Worm (Caenorhabditis elegans) whole organism, early embryonic: ENCODE results near the gene cest-2.3.
A peak's percentile ranks its signal among the peaks of the same experiment; 100 is the strongest.
"Not testable (repeated sequence)": the region's sequence is repeated elsewhere in the genome, so short reads cannot be mapped to it uniquely, and the experiment has no call there.

Experiments
- B0310.2 ChIP-seq: sonication (generic microtip); optimal IDR thresholded peaks from 2 replicates; lab custom pipeline; 2016; ENCODE audit warnings: mild to moderate bottlenecking, missing genetic modification characterization, missing compliant biosample characterization
- F13C5.2 ChIP-seq: sonication (generic microtip); optimal IDR thresholded peaks from 2 replicates; lab custom pipeline; 2017; ENCODE audit warnings: mild to moderate bottlenecking, missing genetic modification characterization, inconsistent platforms, missing compliant biosample characterization
- aly-1 ChIP-seq: sonication (generic microtip); optimal IDR thresholded peaks from 2 replicates; lab custom pipeline; 2016; ENCODE audit warnings: missing genetic modification characterization, missing compliant biosample characterization
- ama-1 ChIP-seq: fragments of 150-350 bp; optimal IDR thresholded peaks from 2 replicates; lab custom pipeline; 2014
- ceh-13 ChIP-seq: fragments of 200-800 bp; sonication (Bioruptor generic); optimal IDR thresholded peaks from 2 replicates; lab custom pipeline; 2018; ENCODE audit warnings: mild to moderate bottlenecking, missing genetic modification characterization, missing compliant biosample characterization
- ceh-36 ChIP-seq: sonication (generic microtip); optimal IDR thresholded peaks from 2 replicates; lab custom pipeline; 2016; ENCODE audit warnings: missing genetic modification characterization, inconsistent platforms, missing compliant biosample characterization
- ets-7 ChIP-seq: sonication (generic microtip); optimal IDR thresholded peaks from 2 replicates; lab custom pipeline; 2016; ENCODE audit warnings: missing genotype, missing genetic modification characterization, missing compliant biosample characterization
- flt-1 ChIP-seq: fragments of 200-800 bp; sonication (Bioruptor generic); IDR thresholded peaks from 2 replicates; pipeline ENCODE4 v1.3.6; 2022; ENCODE audit warnings: missing genetic modification characterization, missing compliant biosample characterization
- hmbx-1 ChIP-seq: sonication (generic microtip); optimal IDR thresholded peaks from 2 replicates; lab custom pipeline; 2016; ENCODE audit warnings: mild to moderate bottlenecking, missing genetic modification characterization, missing compliant biosample characterization
- hmg-4 ChIP-seq: fragments of 200-800 bp; sonication (Bioruptor generic); optimal IDR thresholded peaks from 2 replicates; lab custom pipeline; 2018; ENCODE audit warnings: mild to moderate bottlenecking, missing genetic modification characterization, missing compliant biosample characterization
- hnd-1 ChIP-seq: sonication (generic microtip); optimal IDR thresholded peaks from 2 replicates; lab custom pipeline; 2016; ENCODE audit warnings: missing genetic modification characterization, missing compliant biosample characterization
- pes-1 ChIP-seq: fragments of 200-800 bp; sonication (Bioruptor generic); IDR thresholded peaks from 2 replicates; pipeline ENCODE4 v1.3.6; 2022; ENCODE audit warnings: missing genetic modification reagents, missing genetic modification characterization, missing compliant biosample characterization
- scrt-1 ChIP-seq: fragments of 200-800 bp; sonication (Bioruptor generic); IDR thresholded peaks from 2 replicates; pipeline ENCODE4 v1.3.6; 2022; ENCODE audit warnings: missing genetic modification characterization, missing compliant biosample characterization
- sea-1 ChIP-seq: fragments of 200-800 bp; sonication (Bioruptor generic); conservative IDR thresholded peaks from 2 replicates; pipeline ENCODE4 v1.3.6; 2022; ENCODE audit warnings: missing genetic modification characterization, missing compliant biosample characterization
- tbx-11 ChIP-seq: fragments of 200-800 bp; sonication (Bioruptor generic); IDR thresholded peaks from 2 replicates; pipeline ENCODE4 v1.3.6; 2022; ENCODE audit warnings: missing genetic modification characterization, missing compliant biosample characterization
- tbx-37 ChIP-seq: fragments of 200-800 bp; sonication (Bioruptor generic); conservative IDR thresholded peaks from 2 replicates; pipeline ENCODE4 v1.3.6; 2022; ENCODE audit warnings: missing genetic modification reagents, missing genetic modification characterization, missing compliant biosample characterization
- tra-4 ChIP-seq: sonication (generic microtip); optimal IDR thresholded peaks from 2 replicates; lab custom pipeline; 2017; ENCODE audit warnings: missing genetic modification characterization, missing compliant biosample characterization

Gene cest-2.3

DNA sequence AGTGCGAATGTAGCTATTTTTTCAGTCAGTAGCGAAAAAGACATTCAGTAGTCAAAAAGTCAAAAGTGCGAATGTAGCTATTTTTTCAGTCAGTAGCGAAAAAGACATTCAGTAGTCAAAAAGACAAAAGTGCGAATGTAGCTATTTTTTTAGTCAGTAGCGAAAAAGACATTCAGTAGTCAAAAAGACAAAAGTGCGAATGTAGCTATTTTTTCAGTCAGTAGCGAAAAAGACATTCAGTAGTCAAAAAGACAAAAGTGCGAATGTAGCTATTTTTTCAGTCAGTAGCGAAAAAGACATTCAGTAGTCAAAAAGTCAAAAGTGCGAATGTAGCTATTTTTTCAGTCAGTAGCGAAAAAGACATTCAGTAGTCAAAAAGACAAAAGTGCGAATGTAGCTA lies 22.5 kb upstream of the cest-2.3 start, which contains the start of gene T16A9.3:
Gene T16A9.3 (plus strand): TSS at position 301 of the 400 bp plus-strand sequence.
- TF ChIP-seq sea-1 (GFP tag; lab: Robert Waterston, UW); ets-7 (tag; lab: Kevin White, UChicago); ama-1 (lab: Kevin White, UChicago): not testable (repeated sequence)

ce11 chrV:14203809-14204208 lies 21.0 kb upstream of the cest-2.3 start:
- TF ChIP-seq tbx-11, result 0 out of 2 replicates have a peak, but pooled peaks have one; percentile 42

ce11 chrV:14200086-14200485 lies 17.3 kb upstream of the cest-2.3 start:
- no peak for TF ChIP-seq hmbx-1
- no peak for TF ChIP-seq scrt-1
- no peak for TF ChIP-seq pes-1 (GFP tag; lab: Robert Waterston, UW)
- TF ChIP-seq ets-7 (tag; lab: Kevin White, UChicago), result no peak
- no peak for TF ChIP-seq hmg-4

DNA sequence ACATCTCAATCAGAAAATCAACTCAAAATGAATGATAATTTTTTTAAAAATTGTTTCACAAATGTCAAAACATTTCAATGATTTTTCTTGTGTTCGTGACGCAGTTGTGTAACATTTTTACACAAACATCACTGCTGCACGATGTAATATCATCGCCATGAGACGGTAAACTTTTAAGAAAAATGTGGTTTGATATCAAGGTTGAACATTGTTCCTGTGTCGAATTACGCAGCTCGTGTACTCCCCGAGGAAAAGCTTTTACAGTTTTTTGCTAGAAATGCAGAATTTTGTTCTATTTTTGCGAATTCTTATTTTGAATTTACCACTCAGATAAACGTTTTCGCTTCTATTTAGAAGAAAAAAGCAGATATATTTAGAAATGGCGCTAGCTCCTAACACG lies 14.9 kb upstream of the cest-2.3 start:
- no peak for TF ChIP-seq pes-1 (GFP tag; lab: Robert Waterston, UW)
- TF ChIP-seq tbx-37 (GFP tag; lab: Robert Waterston, UW), result no peak
- TF ChIP-seq ceh-36 (tag; lab: Kevin White, UChicago), result no peak
- TF ChIP-seq sea-1 (GFP tag; lab: Robert Waterston, UW), result no peak
- TF ChIP-seq ets-7 (tag; lab: Kevin White, UChicago), result no peak
- TF ChIP-seq hmbx-1, result no peak
- TF ChIP-seq hmg-4, result no peak
- no peak for TF ChIP-seq scrt-1
- no peak for TF ChIP-seq ama-1 (lab: Kevin White, UChicago)
- TF ChIP-seq aly-1 (tag; lab: Kevin White, UChicago), result no peak
- no peak for TF ChIP-seq tbx-11
- no peak for TF ChIP-seq hnd-1 (tag; lab: Kevin White, UChicago)
- TF ChIP-seq F13C5.2 (tag; lab: Kevin White, UChicago), result no peak
- no peak for TF ChIP-seq tra-4 (tag; lab: Kevin White, UChicago)

ce11 chrV:14194514-14194913 lies 11.8 kb upstream of the cest-2.3 start:
- no peak for TF ChIP-seq ceh-13 (GFP tag; lab: Kevin White, UChicago)
- TF ChIP-seq ama-1 (lab: Kevin White, UChicago), result no peak
- no peak for TF ChIP-seq scrt-1
- no peak for TF ChIP-seq aly-1 (tag; lab: Kevin White, UChicago)
- TF ChIP-seq flt-1 (GFP tag; lab: Robert Waterston, UW), result no peak
- TF ChIP-seq tbx-11, result no peak
- TF ChIP-seq hnd-1 (tag; lab: Kevin White, UChicago), result no peak

- TF ChIP-seq ceh-36 (tag; lab: Kevin White, UChicago), result no peak
- TF ChIP-seq B0310.2, result no peak
- TF ChIP-seq sea-1 (GFP tag; lab: Robert Waterston, UW), result no peak
- TF ChIP-seq F13C5.2 (tag; lab: Kevin White, UChicago), result no peak
- TF ChIP-seq hnd-1 (tag; lab: Kevin White, UChicago), result no peak
- no peak for TF ChIP-seq ceh-13 (GFP tag; lab: Kevin White, UChicago)
- TF ChIP-seq aly-1 (tag; lab: Kevin White, UChicago), result no peak
- TF ChIP-seq pes-1 (GFP tag; lab: Robert Waterston, UW), result no peak
- no peak for TF ChIP-seq scrt-1
- no peak for TF ChIP-seq tbx-11
- TF ChIP-seq hmg-4, result no peak
- no peak for TF ChIP-seq hmbx-1
These were observed 10.7 kb upstream of the cest-2.3 start, which contains the start of gene atfs-1 for ce11 chrV:14193451-14193850. Gene atfs-1, plus strand, starts transcription at chrV:14193663.

ce11 chrV:14192870-14193269 lies 10.1 kb upstream of the cest-2.3 start:
- no peak for TF ChIP-seq aly-1 (tag; lab: Kevin White, UChicago)
- no peak for TF ChIP-seq hmbx-1
- TF ChIP-seq ets-7 (tag; lab: Kevin White, UChicago), result no peak
- no peak for TF ChIP-seq flt-1 (GFP tag; lab: Robert Waterston, UW)
- TF ChIP-seq ceh-36 (tag; lab: Kevin White, UChicago), result no peak
- TF ChIP-seq tbx-11, result no peak
- TF ChIP-seq tbx-37 (GFP tag; lab: Robert Waterston, UW), result no peak
- no peak for TF ChIP-seq pes-1 (GFP tag; lab: Robert Waterston, UW)
- TF ChIP-seq F13C5.2 (tag; lab: Kevin White, UChicago), result no peak
- no peak for TF ChIP-seq B0310.2
- TF ChIP-seq ama-1 (lab: Kevin White, UChicago), result no peak

DNA sequence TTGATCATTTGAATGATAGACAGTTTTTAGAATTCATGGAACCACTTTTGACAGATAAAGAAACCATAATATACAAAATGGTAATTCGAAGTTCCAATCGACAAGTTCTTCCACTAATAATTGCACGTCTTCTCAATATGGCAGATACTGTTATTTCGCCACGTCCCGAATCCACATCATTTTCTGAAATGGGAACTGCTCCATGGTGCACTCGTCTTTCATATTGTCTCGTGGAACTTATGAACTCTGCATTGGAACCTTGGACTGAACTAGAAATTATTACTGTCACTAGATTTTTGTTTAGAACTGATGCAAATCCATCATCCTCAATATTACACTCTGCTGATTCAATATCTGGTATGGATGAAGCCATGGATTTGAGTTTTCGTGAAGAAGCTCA lies 4.3 kb upstream of the cest-2.3 start:
- TF ChIP-seq B0310.2 (no peak), hmg-4 (no peak), F13C5.2 (tag; lab: Kevin White, UChicago) (no peak), pes-1 (GFP tag; lab: Robert Waterston, UW) (no peak), ama-1 (lab: Kevin White, UChicago) (no peak), scrt-1 (no peak), aly-1 (tag; lab: Kevin White, UChicago) (no peak), tbx-11 (no peak), tra-4 (tag; lab: Kevin White, UChicago) (no peak), hmbx-1 (no peak), flt-1 (GFP tag; lab: Robert Waterston, UW) (no peak), sea-1 (GFP tag; lab: Robert Waterston, UW) (no peak), tbx-37 (GFP tag; lab: Robert Waterston, UW) (no peak), hnd-1 (tag; lab: Kevin White, UChicago) (no peak)

DNA sequence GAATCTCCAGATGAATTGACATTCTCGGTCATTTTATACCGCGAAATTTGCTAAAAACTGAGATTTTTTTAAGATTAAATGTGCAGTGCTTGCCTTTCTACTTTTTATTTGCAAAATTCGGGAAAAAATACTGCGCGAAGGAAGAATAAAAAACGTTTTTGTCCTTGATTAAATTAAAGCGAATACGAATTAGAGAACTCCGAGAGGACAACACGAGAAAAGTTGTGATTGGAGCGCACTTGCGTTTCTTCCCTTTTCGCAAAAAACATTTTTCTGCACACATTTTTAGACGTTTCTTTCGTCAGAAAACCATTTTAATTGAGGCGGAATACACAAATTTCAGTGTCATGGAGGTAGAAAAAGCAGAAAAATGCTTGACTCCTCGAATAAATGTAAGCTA lies 2.7 kb upstream of the cest-2.3 start, which contains the start of the genes trm-1 and ints-2:
Gene trm-1 (minus strand): TSS at position 175 of the 400 bp plus-strand sequence.
Gene ints-2 (plus strand): TSS at position 249 of the 400 bp plus-strand sequence.
- no peak for TF ChIP-seq hmg-4
- no peak for TF ChIP-seq ama-1 (lab: Kevin White, UChicago)
- TF ChIP-seq B0310.2, result no peak
- TF ChIP-seq scrt-1, result no peak
- TF ChIP-seq tra-4 (tag; lab: Kevin White, UChicago), result no peak
- TF ChIP-seq tbx-37 (GFP tag; lab: Robert Waterston, UW), result no peak
- no peak for TF ChIP-seq hnd-1 (tag; lab: Kevin White, UChicago)
- no peak for TF ChIP-seq F13C5.2 (tag; lab: Kevin White, UChicago)
